Fruit fly (Drosophila melanogaster) whole organism, adult: ENCODE measurements around the gene yellow-e.
A peak's percentile ranks its signal among the peaks of the same experiment; 100 is the strongest.

Source experiments
- CG11617 ChIP-seq: fragments of 200-800 bp; sonication (Bioruptor generic); optimal IDR thresholded peaks from 2 replicates; lab custom pipeline; 2017; ENCODE audit warnings: mild to moderate bottlenecking, missing biosample characterization, missing genetic modification reagents, missing genetic modification characterization
- CG12768 ChIP-seq: fragments of 200-800 bp; sonication (Bioruptor generic); optimal IDR thresholded peaks from 2 replicates; lab custom pipeline; 2017; ENCODE audit warnings: missing biosample characterization, missing genetic modification characterization, mild to moderate bottlenecking, moderate library complexity, missing genetic modification reagents
- CG1620 ChIP-seq: fragments of 200-800 bp; sonication (Bioruptor generic); optimal IDR thresholded peaks from 2 replicates; lab custom pipeline; 2016; ENCODE audit warnings: missing biosample characterization, missing genetic modification characterization
- CG33017 ChIP-seq: fragments of 200-800 bp; sonication (Bioruptor generic); optimal IDR thresholded peaks from 2 replicates; lab custom pipeline; 2018; ENCODE audit warnings: missing biosample characterization, mild to moderate bottlenecking, missing genetic modification characterization, moderate library complexity
- CG5204 ChIP-seq: fragments of 200-800 bp; sonication (Bioruptor generic); optimal IDR thresholded peaks from 2 replicates; lab custom pipeline; 2016; ENCODE audit warnings: missing biosample characterization, missing genetic modification characterization
- CG7045 ChIP-seq: fragments of 200-800 bp; sonication (Bioruptor generic); optimal IDR thresholded peaks from 2 replicates; lab custom pipeline; 2017; ENCODE audit warnings: missing biosample characterization, mild to moderate bottlenecking, missing genetic modification characterization
- CG7101 ChIP-seq: fragments of 200-800 bp; sonication (Bioruptor generic); optimal IDR thresholded peaks from 2 replicates; lab custom pipeline; 2018; ENCODE audit warnings: missing biosample characterization, mild to moderate bottlenecking, missing genetic modification characterization, moderate library complexity
- Clk ChIP-seq: fragments of 200-800 bp; sonication (Bioruptor generic); optimal IDR thresholded peaks from 2 replicates; lab custom pipeline; 2017; ENCODE audit warnings: missing biosample characterization, missing genetic modification characterization
- bab1 ChIP-seq: fragments of 200-800 bp; sonication (Bioruptor generic); optimal IDR thresholded peaks from 3 replicates; lab custom pipeline; 2019; ENCODE audit warnings: missing biosample characterization, mild to moderate bottlenecking, missing genetic modification characterization, moderate library complexity
- cic ChIP-seq: fragments of 200-800 bp; sonication (Bioruptor generic); optimal IDR thresholded peaks from 2 replicates; lab custom pipeline; 2017; ENCODE audit warnings: missing biosample characterization, mild to moderate bottlenecking, missing genetic modification characterization, moderate library complexity
- cnc ChIP-seq, 2 experiments: fragments of >200 bp; optimal IDR thresholded peaks; 2 replicates each; lab custom pipeline; 2017
- kay ChIP-seq: fragments of 200-800 bp; sonication (Bioruptor generic); peaks from one replicate; lab custom pipeline; 2016; ENCODE audit warnings: missing biosample characterization, missing genetic modification characterization, borderline replicate concordance
- toe ChIP-seq: fragments of 200-800 bp; sonication (Bioruptor generic); optimal IDR thresholded peaks from 2 replicates; lab custom pipeline; 2016; ENCODE audit warnings: missing biosample characterization, missing genetic modification characterization

- TF ChIP-seq CG7101 (tag; lab: Kevin White, UChicago), result peak; percentile 57
- TF ChIP-seq CG12768 (GFP tag; lab: Kevin White, UChicago), result peak; percentile 57
- TF ChIP-seq Clk (GFP tag; lab: Kevin White, UChicago), result no peak
- peak; percentile 55 for TF ChIP-seq CG1620
- peak; percentile 55 for TF ChIP-seq bab1 (GFP tag; lab: Kevin White, UChicago)
- peak; percentile 62 for TF ChIP-seq CG7045 (GFP tag; lab: Kevin White, UChicago)
- TF ChIP-seq kay (GFP tag; lab: Kevin White, UChicago), result no peak
- peak; percentile 58 for TF ChIP-seq CG33017 (tag; lab: Kevin White, UChicago)
- TF ChIP-seq toe (GFP tag; lab: Kevin White, UChicago), result peak; percentile 80
- peak; percentile 83 for TF ChIP-seq CG5204
- peak; percentile 81 for TF ChIP-seq CG11617
- TF ChIP-seq cic (GFP tag; lab: Kevin White, UChicago), result no peak
- TF ChIP-seq cnc (optimal IDR thresholded peaks at IDR 0.05; lab: Kevin White, UChicago), result no peak
Observed at dm6 chr3R:13366561-13367518, 48.2 kb downstream of the yellow-e start, which contains the start of gene Elp6.
